Worm (Caenorhabditis elegans): ENCODE data around the gene dsh-2.

ce11 chrII:5060719-5061118 is 20.3 kb downstream of the dsh-2 start, which contains the start of gene pho-12:
- TF ChIP-seq mls-2 (tag; optimal IDR thresholded peaks at IDR 0.05) = no peak
- TF ChIP-seq bed-3 (GFP tag; optimal IDR thresholded peaks at IDR 0.05) = no peak
- TF ChIP-seq nhr-237 (tag; optimal IDR thresholded peaks at IDR 0.05) = no peak
- TF ChIP-seq unc-62 (GFP tag; optimal IDR thresholded peaks at IDR 0.05) = no peak
- no peak for TF ChIP-seq nhr-76 (tag; optimal IDR thresholded peaks at IDR 0.05)
- TF ChIP-seq elt-1 (tag; optimal IDR thresholded peaks at IDR 0.05; ENCODE audit: borderline replicate concordance, insufficient read depth) = no peak
- no peak for TF ChIP-seq tbx-8 (GFP tag; optimal IDR thresholded peaks at IDR 0.05)
- no peak for TF ChIP-seq nhr-28 (tag; optimal IDR thresholded peaks at IDR 0.05)
- TF ChIP-seq unc-39 (tag; optimal IDR thresholded peaks at IDR 0.05) = no peak
- TF ChIP-seq lsy-2 (tag; optimal IDR thresholded peaks at IDR 0.05) = no peak
- no peak for TF ChIP-seq nhr-12 (tag; optimal IDR thresholded peaks at IDR 0.05)

Measured in whole organism, mixed stage, embryonic.